Fruit fly (Drosophila melanogaster) whole organism, embryonic: ENCODE data around the gene AANATL7.

Experiments used
- Blimp-1 ChIP-seq: fragments of 200-800 bp; sonication (Bioruptor generic); optimal IDR thresholded peaks from 3 replicates; lab custom pipeline; 2018; ENCODE audit warnings: missing biosample characterization, missing genetic modification characterization, mild to moderate bottlenecking, moderate library complexity, missing genetic modification reagents
- C15 ChIP-seq: fragments of 200-800 bp; sonication (Bioruptor generic); IDR thresholded peaks from 3 replicates; pipeline ENCODE4 v1.3.6; 2022; ENCODE audit warnings: missing biosample characterization, missing genetic modification characterization
- CG10366 ChIP-seq: fragments of 200-800 bp; sonication (Bioruptor generic); IDR thresholded peaks from 2 replicates; pipeline ENCODE4 v1.3.6; 2022; ENCODE audit warnings: missing biosample characterization, missing genetic modification characterization
- CG10565 ChIP-seq: fragments of 200-800 bp; sonication (Bioruptor generic); optimal IDR thresholded peaks from 3 replicates; lab custom pipeline; 2016; ENCODE audit warnings: missing biosample characterization, mild to moderate bottlenecking, missing genetic modification characterization
- CG11456 ChIP-seq: fragments of 200-800 bp; sonication (Bioruptor generic); IDR thresholded peaks from 3 replicates; pipeline ENCODE4 v1.3.6; 2022; ENCODE audit warnings: missing biosample characterization, missing genetic modification characterization
- CG12219 ChIP-seq: fragments of 200-800 bp; sonication (Bioruptor generic); optimal IDR thresholded peaks from 3 replicates; lab custom pipeline; 2018; ENCODE audit warnings: missing biosample characterization, mild to moderate bottlenecking, missing genetic modification characterization
- CG15601 ChIP-seq: fragments of 200-800 bp; sonication (Bioruptor generic); optimal IDR thresholded peaks from 3 replicates; lab custom pipeline; 2019; ENCODE audit warnings: missing biosample characterization, mild to moderate bottlenecking, missing genetic modification characterization, moderate library complexity
- CG15696 ChIP-seq: fragments of 200-800 bp; sonication (Bioruptor generic); optimal IDR thresholded peaks from 2 replicates; lab custom pipeline; 2019; ENCODE audit warnings: missing biosample characterization, mild to moderate bottlenecking, missing genetic modification characterization, moderate library complexity
- CG17612 ChIP-seq: fragments of 200-800 bp; sonication (Bioruptor generic); IDR thresholded peaks from 2 replicates; pipeline ENCODE4 v1.3.6; 2022; ENCODE audit warnings: missing biosample characterization, missing genetic modification characterization
- CG17802 ChIP-seq: fragments of 200-800 bp; sonication (Bioruptor generic); optimal IDR thresholded peaks from 2 replicates; lab custom pipeline; 2018; ENCODE audit warnings: missing biosample characterization, mild to moderate bottlenecking, missing genetic modification characterization, moderate library complexity
- CG31365 ChIP-seq: fragments of 200-800 bp; sonication (Bioruptor generic); optimal IDR thresholded peaks from 2 replicates; lab custom pipeline; 2018; ENCODE audit warnings: missing biosample characterization, mild to moderate bottlenecking, missing genetic modification characterization
- CG32767 ChIP-seq: fragments of 200-800 bp; sonication (Bioruptor generic); IDR thresholded peaks from 2 replicates; pipeline ENCODE4 v1.3.6; 2022; ENCODE audit warnings: missing biosample characterization, missing genetic modification characterization
- CG4424 ChIP-seq: fragments of 200-800 bp; sonication (Bioruptor generic); optimal IDR thresholded peaks from 3 replicates; lab custom pipeline; 2016; ENCODE audit warnings: missing biosample characterization, missing genetic modification characterization
- CG7963 ChIP-seq: fragments of 200-800 bp; sonication (Bioruptor generic); IDR thresholded peaks from 3 replicates; pipeline ENCODE4 v1.3.6; 2022; ENCODE audit warnings: missing biosample characterization, missing genetic modification characterization; ENCODE audit not compliant: partially characterized antibody
- CG8359 ChIP-seq: fragments of 200-800 bp; sonication (Bioruptor generic); optimal IDR thresholded peaks from 2 replicates; lab custom pipeline; 2017; ENCODE audit warnings: missing biosample characterization, mild to moderate bottlenecking, missing genetic modification characterization, borderline replicate concordance
- CG9437 ChIP-seq: fragments of 200-800 bp; sonication (Bioruptor generic); optimal IDR thresholded peaks from 2 replicates; lab custom pipeline; 2018; ENCODE audit warnings: missing biosample characterization, mild to moderate bottlenecking, missing genetic modification characterization
- CG9797 ChIP-seq: fragments of 200-800 bp; sonication (Bioruptor generic); optimal IDR thresholded peaks from 3 replicates; lab custom pipeline; 2018; ENCODE audit warnings: missing biosample characterization, mild to moderate bottlenecking, missing genetic modification characterization
- CTCF ChIP-seq: fragments of 200-800 bp; sonication (Bioruptor generic); optimal IDR thresholded peaks from 2 replicates; lab custom pipeline; 2017; ENCODE audit warnings: missing biosample characterization, mild to moderate bottlenecking, missing genetic modification characterization, moderate library complexity
- Dek ChIP-seq: fragments of 200-800 bp; sonication (Bioruptor generic); optimal IDR thresholded peaks from 3 replicates; lab custom pipeline; 2019; ENCODE audit warnings: missing biosample characterization, mild to moderate bottlenecking, missing genetic modification characterization, moderate library complexity
- Fer3 ChIP-seq: fragments of 200-800 bp; sonication (Bioruptor generic); optimal IDR thresholded peaks from 2 replicates; lab custom pipeline; 2018; ENCODE audit warnings: missing biosample characterization, mild to moderate bottlenecking, missing genetic modification characterization, moderate library complexity
- Gsc ChIP-seq: fragments of 200-800 bp; sonication (Bioruptor generic); IDR thresholded peaks from 2 replicates; pipeline ENCODE4 v1.3.6; 2022; ENCODE audit warnings: missing biosample characterization, missing genetic modification characterization
- Gug ChIP-seq: fragments of 200-800 bp; sonication (Bioruptor generic); IDR thresholded peaks from 4 replicates; pipeline ENCODE4 v1.3.6; 2022; ENCODE audit warnings: missing biosample characterization, missing genetic modification characterization
- Lhr ChIP-seq: fragments of 200-800 bp; sonication (Bioruptor generic); optimal IDR thresholded peaks from 3 replicates; lab custom pipeline; 2017; ENCODE audit warnings: mild to moderate bottlenecking, missing biosample characterization, missing genetic modification reagents, missing genetic modification characterization
- Max ChIP-seq: fragments of 200-800 bp; sonication (Bioruptor generic); optimal IDR thresholded peaks from 2 replicates; lab custom pipeline; 2016; ENCODE audit warnings: missing biosample characterization, mild to moderate bottlenecking, missing genetic modification characterization
- PHDP ChIP-seq: fragments of 200-800 bp; sonication (Bioruptor generic); optimal IDR thresholded peaks from 3 replicates; lab custom pipeline; 2018; ENCODE audit warnings: missing biosample characterization, mild to moderate bottlenecking, missing genetic modification characterization, moderate library complexity
- Rx ChIP-seq: fragments of 200-800 bp; sonication (Bioruptor generic); IDR thresholded peaks from 2 replicates; pipeline ENCODE4 v1.3.6; 2022; ENCODE audit warnings: missing biosample characterization, missing genetic modification characterization
- Sox102F ChIP-seq: fragments of 200-800 bp; sonication (Bioruptor generic); optimal IDR thresholded peaks from 2 replicates; lab custom pipeline; 2018; ENCODE audit warnings: missing biosample characterization, mild to moderate bottlenecking, missing genetic modification characterization, moderate library complexity
- Sry-δ ChIP-seq: fragments of 200-800 bp; sonication (Bioruptor generic); optimal IDR thresholded peaks from 2 replicates; lab custom pipeline; 2016; ENCODE audit warnings: missing biosample characterization, missing genetic modification characterization
- cato ChIP-seq: fragments of 200-800 bp; sonication (Bioruptor generic); optimal IDR thresholded peaks from 2 replicates; lab custom pipeline; 2016; ENCODE audit warnings: missing biosample characterization, missing genetic modification characterization, borderline replicate concordance
- chinmo ChIP-seq: fragments of 200-800 bp; sonication (Bioruptor generic); IDR thresholded peaks from 4 replicates; pipeline ENCODE4 v1.3.6; 2022; ENCODE audit warnings: missing biosample characterization, missing genetic modification characterization; ENCODE audit not compliant: partially characterized antibody
- crol ChIP-seq: fragments of 200-800 bp; sonication (Bioruptor generic); IDR thresholded peaks from 2 replicates; pipeline ENCODE4 v1.3.6; 2022; ENCODE audit warnings: missing biosample characterization, missing genetic modification characterization
- crp ChIP-seq, 2 experiments: fragments of 200-800 bp; sonication (Bioruptor generic); optimal IDR thresholded peaks; 2 replicates in 1 of 2; 3 replicates in 1 of 2; lab custom pipeline; 2017; ENCODE audit warnings: missing biosample characterization in 2 of 2, missing genetic modification characterization in 2 of 2, mild to moderate bottlenecking in 1 of 2, moderate library complexity in 1 of 2
- dati ChIP-seq: fragments of 200-800 bp; sonication (Bioruptor generic); IDR thresholded peaks from 2 replicates; pipeline ENCODE4 v1.3.6; 2022; ENCODE audit warnings: missing biosample characterization, missing genetic modification characterization
- disco-r ChIP-seq: fragments of 200-800 bp; sonication (Bioruptor generic); optimal IDR thresholded peaks from 2 replicates; lab custom pipeline; 2016; ENCODE audit warnings: missing biosample characterization, missing genetic modification characterization
- dmrt11E ChIP-seq: fragments of 200-800 bp; sonication (Bioruptor generic); optimal IDR thresholded peaks from 3 replicates; lab custom pipeline; 2018; ENCODE audit warnings: missing biosample characterization, mild to moderate bottlenecking, missing genetic modification characterization, moderate library complexity
- eve ChIP-seq, 2 experiments: fragments of >200 bp; optimal IDR thresholded peaks; 2 replicates each; lab custom pipeline; 2017; ENCODE audit warnings: missing biosample characterization in 2 of 2, missing genetic modification characterization in 2 of 2
- grn ChIP-seq: fragments of 200-800 bp; sonication (Bioruptor generic); optimal IDR thresholded peaks from 3 replicates; lab custom pipeline; 2017; ENCODE audit warnings: missing biosample characterization, missing genetic modification characterization
- lov ChIP-seq, 2 experiments: fragments of 200-800 bp in 1 of 2; fragments of >200 bp in 1 of 2; sonication (Bioruptor generic) in 1 of 2; IDR thresholded peaks in 1 of 2; optimal IDR thresholded peaks in 1 of 2; 2 replicates in 1 of 2; 3 replicates in 1 of 2; pipeline versions ENCODE4 v1.3.6 to Lab custom; 2017 to 2022; ENCODE audit warnings: missing biosample characterization in 1 of 2, missing genetic modification characterization in 1 of 2
- nom ChIP-seq: fragments of 200-800 bp; sonication (Bioruptor generic); optimal IDR thresholded peaks from 2 replicates; lab custom pipeline; 2017; ENCODE audit warnings: missing biosample characterization, missing genetic modification characterization, mild to moderate bottlenecking, moderate library complexity, missing genetic modification reagents
- otp ChIP-seq: fragments of 200-800 bp; sonication (Bioruptor generic); IDR thresholded peaks from 3 replicates; pipeline ENCODE4, ENCODE4 v1.3.6; 2022; ENCODE audit warnings: missing biosample characterization, missing genetic modification characterization
- pfk ChIP-seq: fragments of 200-800 bp; sonication (Bioruptor generic); optimal IDR thresholded peaks from 2 replicates; lab custom pipeline; 2018; ENCODE audit warnings: missing biosample characterization, mild to moderate bottlenecking, missing genetic modification characterization, moderate library complexity
- pum ChIP-seq: fragments of 200-800 bp; sonication (Bioruptor generic); optimal IDR thresholded peaks from 2 replicates; lab custom pipeline; 2016; ENCODE audit warnings: missing biosample characterization, missing genetic modification characterization
- row ChIP-seq: fragments of 200-800 bp; sonication (Bioruptor generic); IDR thresholded peaks from 3 replicates; pipeline ENCODE4 v1.3.6; 2022; ENCODE audit warnings: missing biosample characterization, missing genetic modification characterization
- sens ChIP-seq: fragments of 200-800 bp; sonication (Bioruptor generic); peaks from one replicate; lab custom pipeline; 2016; ENCODE audit warnings: missing biosample characterization, missing genetic modification characterization
- sima ChIP-seq: fragments of 200-800 bp; sonication (Bioruptor generic); optimal IDR thresholded peaks from 2 replicates; lab custom pipeline; 2016; ENCODE audit warnings: missing biosample characterization, missing genetic modification characterization
- sisA ChIP-seq: fragments of 200-800 bp; sonication (Bioruptor generic); IDR thresholded peaks from 2 replicates; pipeline ENCODE4 v1.3.6; 2022; ENCODE audit warnings: missing biosample characterization, missing genetic modification characterization
- slou ChIP-seq: fragments of 200-800 bp; sonication (Bioruptor generic); optimal IDR thresholded peaks from 3 replicates; lab custom pipeline; 2016; ENCODE audit warnings: missing biosample characterization, missing genetic modification characterization
- unpg ChIP-seq: fragments of 200-800 bp; sonication (Bioruptor generic); optimal IDR thresholded peaks from 3 replicates; lab custom pipeline; 2018; ENCODE audit warnings: missing biosample characterization, mild to moderate bottlenecking, missing genetic modification characterization, moderate library complexity
- zfh2 ChIP-seq: fragments of 200-800 bp; sonication (Bioruptor generic); optimal IDR thresholded peaks from 2 replicates; lab custom pipeline; 2016; ENCODE audit warnings: missing biosample characterization, missing genetic modification characterization

Gene AANATL7

dm6 chrX:2608470-2609157, 27.9 kb downstream of the AANATL7 start, which contains the start of gene Smyd3 (continued):
- TF ChIP-seq lov (optimal IDR thresholded peaks at IDR 0.05; lab: Kevin White, UChicago) (no peak), lov (GFP tag; IDR thresholded peaks at IDR 0.05; lab: Robert Waterston, UW) (peak; percentile 79; the same call in 2 of the 3 replicates), Blimp-1 (GFP tag; lab: Kevin White, UChicago) (no peak), zfh2 (GFP tag; lab: Kevin White, UChicago) (peak; percentile 76), CG9437 (GFP tag; lab: Kevin White, UChicago) (peak; percentile 26), C15 (GFP tag; lab: Robert Waterston, UW) (peak; percentile 64; the same call in 1 of the 3 replicates), CG9797 (no peak), Lhr (no peak), CG31365 (tag; lab: Kevin White, UChicago) (no peak), CG8359 (no peak), CG15696 (tag; lab: Kevin White, UChicago) (peak; percentile 38), Rx (GFP tag; lab: Robert Waterston, UW) (peak; percentile 76), Gsc (GFP tag; lab: Robert Waterston, UW) (no peak), sisA (peak; percentile 81), dmrt11E (tag; lab: Kevin White, UChicago) (peak; percentile 58), PHDP (tag; lab: Kevin White, UChicago) (peak; percentile 77), row (GFP tag; lab: Robert Waterston, UW) (peak; percentile 92), CG32767 (GFP tag; lab: Robert Waterston, UW) (peak; percentile 37; the same call in 1 of the 2 replicates), pum (peak; percentile 70), grn (GFP tag; lab: Kevin White, UChicago) (no peak), nom (GFP tag; lab: Kevin White, UChicago) (peak; percentile 53), CG11456 (GFP tag; lab: Robert Waterston, UW) (peak; percentile 88), disco-r (GFP tag; lab: Kevin White, UChicago) (no peak), CTCF (GFP tag; lab: Kevin White, UChicago) (no peak), cato (GFP tag; lab: Kevin White, UChicago) (peak; percentile 15), CG15601 (tag; lab: Kevin White, UChicago) (peak; percentile 45), Fer3 (peak; percentile 77), Sox102F (GFP tag; lab: Kevin White, UChicago) (peak; percentile 79), unpg (GFP tag; lab: Kevin White, UChicago) (peak; percentile 80), crp (GFP tag; optimal IDR thresholded peaks at IDR 0.05; lab: Kevin White, UChicago) (peak in 1 of 2 experiments; percentile 34), CG10565 (GFP tag; lab: Kevin White, UChicago) (no peak), CG17802 (tag; lab: Kevin White, UChicago) (peak; percentile 18), eve (GFP tag; optimal IDR thresholded peaks at IDR 0.05; lab: Kevin White, UChicago) (no peak), slou (GFP tag; lab: Kevin White, UChicago) (peak; percentile 28), sima (no peak), Dek (tag; lab: Kevin White, UChicago) (peak; percentile 61), CG17612 (GFP tag; lab: Robert Waterston, UW) (peak; percentile 69), CG7963 (GFP tag; lab: Robert Waterston, UW) (no peak), chinmo (GFP tag; lab: Robert Waterston, UW) (no peak), sens (peak; percentile 95), CG10366 (GFP tag; lab: Robert Waterston, UW) (peak; percentile 84), crol (GFP tag; lab: Robert Waterston, UW) (no peak), dati (GFP tag; lab: Robert Waterston, UW) (peak; percentile 56; the same call in 1 of the 2 replicates), CG12219 (GFP tag; lab: Kevin White, UChicago) (peak; percentile 49), Max (GFP tag; lab: Kevin White, UChicago) (peak; percentile 80), Gug (GFP tag; lab: Robert Waterston, UW) (peak; percentile 87), CG4424 (peak; percentile 80), Sry-δ (GFP tag; lab: Kevin White, UChicago) (peak; percentile 39), pfk (GFP tag; lab: Kevin White, UChicago) (no peak), otp (GFP tag; lab: Robert Waterston, UW) (peak; percentile 84)
